Fruit fly (Drosophila melanogaster): Measurements from ENCODE around the gene FER.
A peak's percentile ranks its signal among the peaks of the same experiment; 100 is the strongest.

The FER gene

DNA sequence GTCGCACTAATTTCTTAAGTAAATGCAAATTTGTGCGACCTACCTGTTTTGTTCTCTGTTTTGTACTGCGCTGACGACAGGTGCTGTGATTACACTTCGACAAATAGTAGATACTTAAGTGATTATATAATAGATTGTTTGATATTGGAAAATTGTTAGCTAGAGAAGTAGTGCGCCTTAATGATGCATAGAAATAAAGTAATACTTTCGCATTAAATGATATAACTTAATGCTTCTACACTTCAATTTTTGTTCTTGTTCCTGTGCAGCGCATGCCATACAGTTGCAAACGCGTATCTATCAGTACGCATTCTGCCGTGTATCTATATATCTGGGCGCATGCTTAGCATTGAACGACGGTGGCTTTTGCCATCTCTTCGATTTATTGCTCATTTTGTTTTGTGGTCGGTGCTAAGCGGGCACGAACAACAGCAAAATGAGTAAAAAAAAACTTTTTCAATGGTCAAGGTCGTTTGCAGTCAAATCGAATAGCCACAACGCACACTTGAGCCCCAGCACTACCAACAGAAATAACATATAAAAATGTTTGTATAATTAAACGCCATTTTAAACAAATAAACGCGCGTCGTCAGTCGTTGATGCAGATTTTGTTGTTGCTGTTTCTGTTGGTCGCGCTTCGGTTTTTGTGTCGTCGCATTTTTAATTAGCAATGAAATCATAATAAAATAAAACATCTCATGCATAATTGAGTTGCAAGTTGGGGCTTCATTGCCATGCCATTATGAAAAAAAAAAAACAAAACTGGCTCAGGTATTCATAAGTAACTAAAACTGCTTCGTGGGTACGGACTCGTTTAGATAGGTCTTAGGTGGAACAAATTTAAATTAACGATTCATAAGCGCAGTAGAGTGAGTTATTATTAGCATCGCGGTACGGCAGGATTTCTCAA lies 36.3 kb upstream of the FER start:
- TF ChIP-seq usp (GFP tag; optimal IDR thresholded peaks at IDR 0.05) (no peak), CG10979 (tag; optimal IDR thresholded peaks at IDR 0.05) (peak; percentile 23), Hmr (GFP tag; optimal IDR thresholded peaks at IDR 0.05) (peak; percentile 63), sd (tag; optimal IDR thresholded peaks at IDR 0.05) (peak; percentile 55), esg (GFP tag; conservative IDR thresholded peaks at IDR 0.05) (peak; percentile 45; the same call in 1 of the 2 replicates), repo (GFP tag; optimal IDR thresholded peaks at IDR 0.05) (no peak), CG5953 (GFP tag; IDR thresholded peaks at IDR 0.05) (no peak), dysf (GFP tag; IDR thresholded peaks at IDR 0.05) (peak; percentile 70), Dll (GFP tag; IDR thresholded peaks at IDR 0.05; ENCODE audit: partially characterized antibody) (no peak), chif (GFP tag; optimal IDR thresholded peaks at IDR 0.05) (no peak), pum (GFP tag; optimal IDR thresholded peaks at IDR 0.05) (no peak), CG8359 (GFP tag; optimal IDR thresholded peaks at IDR 0.05; ENCODE audit: borderline replicate concordance) (peak; percentile 7), CG10543 (GFP tag; optimal IDR thresholded peaks at IDR 0.05) (peak; percentile 17), Atf-2 (GFP tag; optimal IDR thresholded peaks at IDR 0.05) (peak; percentile 6), Nf-YC (tag; optimal IDR thresholded peaks at IDR 0.05) (peak; percentile 41), ara (GFP tag; IDR thresholded peaks at IDR 0.05) (no peak), Fer3 (tag; optimal IDR thresholded peaks at IDR 0.05) (peak; percentile 40), Xbp1 (GFP tag; optimal IDR thresholded peaks at IDR 0.05) (peak; percentile 39), CG30403 (GFP tag; optimal IDR thresholded peaks at IDR 0.05) (peak; percentile 36), pita (GFP tag; optimal IDR thresholded peaks at IDR 0.05) (no peak), schlank (tag; optimal IDR thresholded peaks at IDR 0.05) (peak; percentile 26), lilli (GFP tag; optimal IDR thresholded peaks at IDR 0.05) (peak; percentile 62), CG1603 (tag; optimal IDR thresholded peaks at IDR 0.05) (peak; percentile 24), CG33557 (GFP tag; optimal IDR thresholded peaks at IDR 0.05) (no peak), bcd (GFP tag; optimal IDR thresholded peaks at IDR 0.05) (peak; percentile 39), CG7839 (tag; optimal IDR thresholded peaks at IDR 0.05) (peak; percentile 61), row (GFP tag; IDR thresholded peaks at IDR 0.05) (peak; percentile 56; the same call in 2 of the 3 replicates), CG31224 (GFP tag; IDR thresholded peaks at IDR 0.05) (0 out of 2 replicates have a peak, but pooled peaks have one; percentile 12), CG10209 (GFP tag; optimal IDR thresholded peaks at IDR 0.05) (no peak), Ada2b (GFP tag; IDR thresholded peaks at IDR 0.05) (0 out of 2 replicates have a peak, but pooled peaks have one; percentile 32), Mrtf (GFP tag; IDR thresholded peaks at IDR 0.05) (0 out of 3 replicates have a peak, but pooled peaks have one; percentile 31), ftz-f1 (GFP tag; optimal IDR thresholded peaks at IDR 0.05) (peak; percentile 47), CG7556 (GFP tag; optimal IDR thresholded peaks at IDR 0.05) (peak; percentile 36), tap (tag; optimal IDR thresholded peaks at IDR 0.05) (peak; percentile 45), lab (GFP tag; optimal IDR thresholded peaks at IDR 0.05) (peak; percentile 58), Sox100B (GFP tag; optimal IDR thresholded peaks at IDR 0.05) (no peak), sug (tag; optimal IDR thresholded peaks at IDR 0.05) (peak; percentile 33), Hsf (GFP tag; optimal IDR thresholded peaks at IDR 0.05) (peak; percentile 25), unpg (GFP tag; optimal IDR thresholded peaks at IDR 0.05) (peak; percentile 51), CG16779 (GFP tag; IDR thresholded peaks at IDR 0.05) (peak; percentile 19; the same call in 1 of the 2 replicates), Oli (tag; optimal IDR thresholded peaks at IDR 0.05) (peak; percentile 52), CG2678 (tag; optimal IDR thresholded peaks at IDR 0.05) (peak; percentile 65), Med (GFP tag) (peak; percentile 87), Six4 (GFP tag; optimal IDR thresholded peaks at IDR 0.05) (no peak), CG4707 (GFP tag; optimal IDR thresholded peaks at IDR 0.05) (no peak), eve (GFP tag; optimal IDR thresholded peaks at IDR 0.05) (peak in 1 of 2 experiments; percentile 67), HLH3B (GFP tag; IDR thresholded peaks at IDR 0.05) (no peak), CG18619 (GFP tag; optimal IDR thresholded peaks at IDR 0.05) (peak; percentile 5)

Measured in whole organism, embryonic.